Fruit fly (Drosophila melanogaster) whole organism, embryonic: ENCODE measurements around the gene rictor.

Experiments used
- Atf3 ChIP-seq: fragments of 200-800 bp; sonication (Bioruptor generic); optimal IDR thresholded peaks from 3 replicates; lab custom pipeline; 2016; ENCODE audit warnings: missing biosample characterization, missing genetic modification characterization
- BEAF-32 ChIP-seq: fragments of 200-800 bp; sonication (Bioruptor generic); optimal IDR thresholded peaks from 3 replicates; lab custom pipeline; 2017; ENCODE audit warnings: missing biosample characterization, missing genetic modification characterization, mild to moderate bottlenecking, moderate library complexity, missing genetic modification reagents
- CG10431 ChIP-seq: fragments of 200-800 bp; sonication (Bioruptor generic); optimal IDR thresholded peaks from 3 replicates; lab custom pipeline; 2018; ENCODE audit warnings: missing biosample characterization, mild to moderate bottlenecking, missing genetic modification characterization
- CG12769 ChIP-seq: fragments of 200-800 bp; sonication (Bioruptor generic); optimal IDR thresholded peaks from 2 replicates; lab custom pipeline; 2019; ENCODE audit warnings: missing biosample characterization, mild to moderate bottlenecking, missing genetic modification characterization, moderate library complexity
- CG13624 ChIP-seq: fragments of 200-800 bp; sonication (Bioruptor generic); optimal IDR thresholded peaks from 2 replicates; lab custom pipeline; 2016; ENCODE audit warnings: missing biosample characterization, missing genetic modification characterization
- CG15011 ChIP-seq: fragments of 200-800 bp; sonication (Bioruptor generic); optimal IDR thresholded peaks from 3 replicates; lab custom pipeline; 2018; ENCODE audit warnings: missing biosample characterization, mild to moderate bottlenecking, missing genetic modification characterization
- CG15601 ChIP-seq: fragments of 200-800 bp; sonication (Bioruptor generic); optimal IDR thresholded peaks from 3 replicates; lab custom pipeline; 2019; ENCODE audit warnings: missing biosample characterization, mild to moderate bottlenecking, missing genetic modification characterization, moderate library complexity
- CG16779 ChIP-seq: fragments of 200-800 bp; sonication (Bioruptor generic); IDR thresholded peaks from 2 replicates; pipeline ENCODE4 v1.3.6; 2022; ENCODE audit warnings: missing biosample characterization, missing genetic modification characterization
- CG2712 ChIP-seq: fragments of 200-800 bp; optimal IDR thresholded peaks from 3 replicates; lab custom pipeline; 2019; ENCODE audit warnings: missing biosample characterization, mild to moderate bottlenecking, missing genetic modification characterization, moderate library complexity
- CG2875 ChIP-seq: fragments of 200-800 bp; sonication (Bioruptor generic); optimal IDR thresholded peaks from 2 replicates; lab custom pipeline; 2017; ENCODE audit warnings: missing biosample characterization, mild to moderate bottlenecking, missing genetic modification characterization, missing genetic modification reagents
- CG31365 ChIP-seq: fragments of 200-800 bp; sonication (Bioruptor generic); optimal IDR thresholded peaks from 2 replicates; lab custom pipeline; 2018; ENCODE audit warnings: missing biosample characterization, mild to moderate bottlenecking, missing genetic modification characterization
- CG4707 ChIP-seq: fragments of 200-800 bp; sonication (Bioruptor generic); optimal IDR thresholded peaks from 2 replicates; lab custom pipeline; 2018; ENCODE audit warnings: missing biosample characterization, mild to moderate bottlenecking, missing genetic modification characterization, moderate library complexity
- CG6254 ChIP-seq: fragments of 200-800 bp; sonication (Bioruptor generic); optimal IDR thresholded peaks from 3 replicates; lab custom pipeline; 2017; ENCODE audit warnings: mild to moderate bottlenecking, missing biosample characterization, missing genetic modification reagents, missing genetic modification characterization
- CG8290 ChIP-seq, 3 experiments: fragments of 200-800 bp; sonication (Bioruptor generic); optimal IDR thresholded peaks; 2 replicates each; lab custom pipeline; 2016 to 2019; ENCODE audit warnings: missing biosample characterization in 3 of 3, missing genetic modification characterization in 3 of 3, mild to moderate bottlenecking in 2 of 3, moderate library complexity in 1 of 3
- CG8388 ChIP-seq: fragments of 200-800 bp; sonication (Bioruptor generic); optimal IDR thresholded peaks from 2 replicates; lab custom pipeline; 2019; ENCODE audit warnings: missing biosample characterization, mild to moderate bottlenecking, missing genetic modification characterization, moderate library complexity
- CG8944 ChIP-seq: fragments of 200-800 bp; sonication (Bioruptor generic); optimal IDR thresholded peaks from 3 replicates; lab custom pipeline; 2016; ENCODE audit warnings: missing biosample characterization, missing genetic modification characterization
- CrebB ChIP-seq: fragments of 200-800 bp; sonication (Bioruptor generic); optimal IDR thresholded peaks from 3 replicates; lab custom pipeline; 2018; ENCODE audit warnings: missing biosample characterization, mild to moderate bottlenecking, missing genetic modification characterization
- D ChIP-seq, 2 experiments: fragments of 200-800 bp in 1 of 2; fragments of >200 bp in 1 of 2; sonication (Bioruptor generic) in 1 of 2; optimal IDR thresholded peaks; 2 replicates in 1 of 2; 3 replicates in 1 of 2; lab custom pipeline; 2017; ENCODE audit warnings: mild to moderate bottlenecking in 1 of 2, missing biosample characterization in 1 of 2, missing genetic modification characterization in 1 of 2, missing genetic modification reagents in 1 of 2
- Dfd ChIP-seq, 2 experiments: fragments of >200 bp; optimal IDR thresholded peaks; 2 replicates each; lab custom pipeline; 2017; ENCODE audit warnings: missing biosample characterization in 2 of 2, missing genetic modification characterization in 2 of 2
- Doc2 ChIP-seq: fragments of 200-800 bp; sonication (Bioruptor generic); IDR thresholded peaks from 2 replicates; pipeline ENCODE4 v1.3.6; 2022; ENCODE audit warnings: missing biosample characterization, missing genetic modification characterization
- Doc3 ChIP-seq: fragments of 200-800 bp; sonication (Bioruptor generic); IDR thresholded peaks from 3 replicates; pipeline ENCODE4 v1.3.6; 2022; ENCODE audit warnings: missing biosample characterization, missing genetic modification characterization; ENCODE audit not compliant: partially characterized antibody
- Dp ChIP-seq: fragments of 200-800 bp; sonication (Bioruptor generic); optimal IDR thresholded peaks from 2 replicates; lab custom pipeline; 2018; ENCODE audit warnings: missing biosample characterization, mild to moderate bottlenecking, missing genetic modification characterization, moderate library complexity
- Eip74EF ChIP-seq, 2 experiments: fragments of 200-800 bp in 1 of 2; fragments of >200 bp in 1 of 2; sonication (Bioruptor generic) in 1 of 2; optimal IDR thresholded peaks; 2 replicates each; lab custom pipeline; 2017 to 2019; ENCODE audit warnings: missing biosample characterization in 2 of 2, missing genetic modification characterization in 2 of 2, mild to moderate bottlenecking in 1 of 2, moderate library complexity in 1 of 2
- Ets65A ChIP-seq: fragments of 200-800 bp; sonication (Bioruptor generic); peaks from one replicate; lab custom pipeline; 2016; ENCODE audit warnings: missing biosample characterization, missing genetic modification characterization
- Fer3 ChIP-seq: fragments of 200-800 bp; sonication (Bioruptor generic); optimal IDR thresholded peaks from 2 replicates; lab custom pipeline; 2018; ENCODE audit warnings: missing biosample characterization, mild to moderate bottlenecking, missing genetic modification characterization, moderate library complexity
- Med ChIP-seq: fragments of 200-800 bp; sonication (Bioruptor generic); peaks from one replicate; lab custom pipeline; 2016; ENCODE audit warnings: missing biosample characterization, missing genetic modification characterization, mild to moderate bottlenecking, inconsistent platforms, moderate library complexity
- Myb ChIP-seq: fragments of 200-800 bp; sonication (Bioruptor generic); optimal IDR thresholded peaks from 2 replicates; lab custom pipeline; 2016; ENCODE audit warnings: missing biosample characterization, missing genetic modification characterization
- Ptx1 ChIP-seq: fragments of 200-800 bp; sonication (Bioruptor generic); IDR thresholded peaks from 2 replicates; pipeline ENCODE4 v1.3.6; 2022; ENCODE audit warnings: missing biosample characterization, missing genetic modification characterization
- YL-1 ChIP-seq: fragments of 200-800 bp; sonication (Bioruptor generic); optimal IDR thresholded peaks from 3 replicates; lab custom pipeline; 2017; ENCODE audit warnings: missing biosample characterization, mild to moderate bottlenecking, missing genetic modification characterization
- abd-A ChIP-seq: fragments of 200-800 bp; sonication (Bioruptor generic); optimal IDR thresholded peaks from 3 replicates; lab custom pipeline; 2019; ENCODE audit warnings: missing biosample characterization, mild to moderate bottlenecking, missing genetic modification characterization, moderate library complexity
- aop ChIP-seq: fragments of 200-800 bp; sonication (Bioruptor generic); IDR thresholded peaks from 2 replicates; pipeline ENCODE4 v1.3.6; 2022; ENCODE audit warnings: missing biosample characterization, missing genetic modification characterization
- bcd ChIP-seq: fragments of 200-800 bp; sonication (Bioruptor generic); optimal IDR thresholded peaks from 2 replicates; lab custom pipeline; 2017; ENCODE audit warnings: missing biosample characterization, mild to moderate bottlenecking, missing genetic modification characterization
- eyg ChIP-seq: fragments of 200-800 bp; sonication (Bioruptor generic); optimal IDR thresholded peaks from 3 replicates; lab custom pipeline; 2016; ENCODE audit warnings: missing biosample characterization, missing genetic modification characterization
- gem ChIP-seq: fragments of 200-800 bp; sonication (Bioruptor generic); optimal IDR thresholded peaks from 2 replicates; lab custom pipeline; 2019; ENCODE audit warnings: missing biosample characterization, mild to moderate bottlenecking, missing genetic modification characterization, moderate library complexity
- grau ChIP-seq: fragments of 200-800 bp; optimal IDR thresholded peaks from 3 replicates; lab custom pipeline; 2019; ENCODE audit warnings: missing biosample characterization, mild to moderate bottlenecking, missing genetic modification characterization, moderate library complexity
- insv ChIP-seq, 2 experiments: fragments of 200-800 bp; sonication (Bioruptor generic); optimal IDR thresholded peaks; 3 replicates each; lab custom pipeline; 2016 to 2018; ENCODE audit warnings: missing biosample characterization in 2 of 2, missing genetic modification characterization in 2 of 2
- kay ChIP-seq: fragments of 200-800 bp; sonication (Bioruptor generic); optimal IDR thresholded peaks from 2 replicates; lab custom pipeline; 2016; ENCODE audit warnings: missing biosample characterization, missing genetic modification characterization
- luna ChIP-seq: fragments of 200-800 bp; sonication (Bioruptor generic); optimal IDR thresholded peaks from 2 replicates; lab custom pipeline; 2016; ENCODE audit warnings: missing biosample characterization, missing genetic modification characterization
- psq ChIP-seq: fragments of 200-800 bp; sonication (Bioruptor generic); optimal IDR thresholded peaks from 2 replicates; lab custom pipeline; 2017; ENCODE audit warnings: missing biosample characterization, missing genetic modification characterization
- pzg ChIP-seq: fragments of 200-800 bp; sonication (Bioruptor generic); optimal IDR thresholded peaks from 3 replicates; lab custom pipeline; 2018; ENCODE audit warnings: missing biosample characterization, mild to moderate bottlenecking, missing genetic modification characterization, moderate library complexity
- run ChIP-seq: fragments of 200-800 bp; sonication (Bioruptor generic); optimal IDR thresholded peaks from 3 replicates; lab custom pipeline; 2018; ENCODE audit warnings: missing biosample characterization, mild to moderate bottlenecking, missing genetic modification characterization
- sens ChIP-seq: fragments of 200-800 bp; sonication (Bioruptor generic); peaks from one replicate; lab custom pipeline; 2016; ENCODE audit warnings: missing biosample characterization, missing genetic modification characterization
- stwl ChIP-seq: fragments of 200-800 bp; sonication (Bioruptor generic); optimal IDR thresholded peaks from 3 replicates; lab custom pipeline; 2018; ENCODE audit warnings: missing biosample characterization, mild to moderate bottlenecking, missing genetic modification characterization, moderate library complexity
- trem ChIP-seq: fragments of 200-800 bp; optimal IDR thresholded peaks from 3 replicates; lab custom pipeline; 2019; ENCODE audit warnings: missing biosample characterization, mild to moderate bottlenecking, missing genetic modification characterization, moderate library complexity
- unpg ChIP-seq: fragments of 200-800 bp; sonication (Bioruptor generic); optimal IDR thresholded peaks from 3 replicates; lab custom pipeline; 2018; ENCODE audit warnings: missing biosample characterization, mild to moderate bottlenecking, missing genetic modification characterization, moderate library complexity

The rictor gene

dm6 chrX:19280685-19281084 is 19.6 kb upstream of the rictor start:
- TF ChIP-seq psq (GFP tag; lab: Kevin White, UChicago): no peak
- peak; percentile 50 for TF ChIP-seq Med (GFP tag; lab: Kevin White, UChicago)
- TF ChIP-seq sens (GFP tag; lab: Kevin White, UChicago): peak; percentile 22
- no peak for TF ChIP-seq grau
- no peak for TF ChIP-seq kay (GFP tag; lab: Kevin White, UChicago)
- TF ChIP-seq run: no peak
- TF ChIP-seq Ptx1 (GFP tag; lab: Robert Waterston, UW): no peak
- TF ChIP-seq CrebB (tag; lab: Kevin White, UChicago): no peak
- no peak for TF ChIP-seq unpg (GFP tag; lab: Kevin White, UChicago)
- no peak for TF ChIP-seq CG8388 (GFP tag; lab: Kevin White, UChicago)
- TF ChIP-seq abd-A (tag; lab: Kevin White, UChicago): no peak
- peak; percentile 70 for TF ChIP-seq Ets65A (GFP tag; lab: Kevin White, UChicago)
- TF ChIP-seq Doc3 (GFP tag; lab: Robert Waterston, UW): no peak
- no peak for TF ChIP-seq aop (GFP tag; lab: Robert Waterston, UW)
- TF ChIP-seq YL-1: no peak
- no peak for TF ChIP-seq eyg (GFP tag; lab: Kevin White, UChicago)
- TF ChIP-seq CG16779: no peak
- no peak for TF ChIP-seq Doc2 (GFP tag; lab: Robert Waterston, UW)

DNA sequence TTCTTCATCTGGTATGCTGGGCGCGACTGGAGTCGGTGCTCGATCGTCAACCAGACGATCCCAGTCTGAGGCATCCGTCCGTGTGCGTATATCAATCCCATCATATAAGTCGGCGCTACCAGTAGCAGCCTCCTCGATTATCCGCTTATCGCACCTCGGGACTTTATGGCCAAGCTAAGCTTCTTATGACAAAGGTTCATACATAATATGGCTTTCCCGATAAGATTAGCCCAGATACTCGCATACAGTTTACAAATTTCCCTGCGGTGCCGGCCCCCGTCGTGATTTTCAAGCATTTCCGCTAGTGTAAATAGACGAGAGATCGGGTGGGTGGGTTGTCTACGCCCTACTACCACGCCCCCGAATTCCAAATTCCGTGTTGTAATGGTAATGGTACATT is 19.2 kb upstream of the rictor start, which contains the start of gene CG8028:
Gene CG8028 (minus strand): TSS at position 101 of the 400 bp plus-strand sequence.
- TF ChIP-seq Med (GFP tag; lab: Kevin White, UChicago): peak; percentile 13
- TF ChIP-seq gem (tag; lab: Kevin White, UChicago): no peak
- no peak for TF ChIP-seq CG2875 (GFP tag; lab: Kevin White, UChicago)
- TF ChIP-seq insv (GFP tag; optimal IDR thresholded peaks at IDR 0.05; lab: Kevin White, UChicago): no peak
- no peak for TF ChIP-seq CG6254 (GFP tag; lab: Kevin White, UChicago)
- TF ChIP-seq bcd (GFP tag; lab: Kevin White, UChicago): no peak
- TF ChIP-seq, all 482 proteins: peak for 1

dm6 chrX:19278395-19278794 is 17.4 kb upstream of the rictor start:
- peak; percentile 96 for TF ChIP-seq CG8290 (GFP tag; optimal IDR thresholded peaks at IDR 0.05; lab: Kevin White, UChicago)
- TF ChIP-seq CG8290 (tag; optimal IDR thresholded peaks at IDR 0.05; lab: Kevin White, UChicago): no peak
- no peak for TF ChIP-seq D (optimal IDR thresholded peaks at IDR 0.05; lab: Kevin White, UChicago)
- TF ChIP-seq D (GFP tag; optimal IDR thresholded peaks at IDR 0.05; lab: Kevin White, UChicago): no peak
- TF ChIP-seq stwl (tag; lab: Kevin White, UChicago): peak; percentile 22
- peak in 1 of 2 experiments; percentile 47 for TF ChIP-seq Eip74EF (GFP tag; optimal IDR thresholded peaks at IDR 0.05; lab: Kevin White, UChicago)
- TF ChIP-seq Fer3 (tag; lab: Kevin White, UChicago): no peak
- TF ChIP-seq Dfd (GFP tag; optimal IDR thresholded peaks at IDR 0.05; lab: Kevin White, UChicago): peak in 1 of 2 experiments; percentile 45
- peak; percentile 88 for TF ChIP-seq CG31365
- TF ChIP-seq CG8944 (GFP tag; lab: Kevin White, UChicago): no peak

dm6 chrX:19276489-19277117 is 15.6 kb upstream of the rictor start, which contains the start of the genes CG32537 and CG32536:
Gene CG32537, minus strand, starts transcription at chrX:19276539.
Gene CG32536, minus strand, starts transcription at chrX:19276898.
- peak; percentile 89 for TF ChIP-seq Myb (GFP tag; lab: Kevin White, UChicago)
- TF ChIP-seq trem (tag; lab: Kevin White, UChicago): peak; percentile 24
- no peak for TF ChIP-seq CG4707 (GFP tag; lab: Kevin White, UChicago)
- peak; percentile 53 for TF ChIP-seq pzg (GFP tag; lab: Kevin White, UChicago)
- no peak for TF ChIP-seq CG13624
- TF ChIP-seq CG15011 (GFP tag; lab: Kevin White, UChicago): no peak
- no peak for TF ChIP-seq CG12769 (tag; lab: Kevin White, UChicago)
- TF ChIP-seq Atf3 (GFP tag; lab: Kevin White, UChicago): no peak
- peak; percentile 1 for TF ChIP-seq CG2712
- peak; percentile 45 for TF ChIP-seq sens (GFP tag; lab: Kevin White, UChicago)
- TF ChIP-seq BEAF-32 (GFP tag; lab: Kevin White, UChicago): peak; percentile 6
- TF ChIP-seq CG15601 (tag; lab: Kevin White, UChicago): no peak
- peak; percentile 47 for TF ChIP-seq Dp (GFP tag; lab: Kevin White, UChicago)
- no peak for TF ChIP-seq CG10431
- TF ChIP-seq luna (GFP tag; lab: Kevin White, UChicago): no peak
